Worm (Caenorhabditis elegans): ENCODE data around the gene F47E1.20.

- TF ChIP-seq lin-32 (GFP tag; optimal IDR thresholded peaks at IDR 0.05) (no peak), sptf-1 (tag; optimal IDR thresholded peaks at IDR 0.05) (no peak), ztf-11 (tag; optimal IDR thresholded peaks at IDR 0.05) (no peak), snpc-4 (tag; optimal IDR thresholded peaks at IDR 0.05) (no peak), bed-3 (GFP tag; optimal IDR thresholded peaks at IDR 0.05) (no peak), elt-1 (tag; optimal IDR thresholded peaks at IDR 0.05; ENCODE audit: borderline replicate concordance, insufficient read depth) (no peak), nhr-76 (tag; optimal IDR thresholded peaks at IDR 0.05) (no peak), hlh-1 (tag; optimal IDR thresholded peaks at IDR 0.05) (no peak)
These were observed 33.9 kb downstream of the F47E1.20 start, which contains the start of gene ajm-1 for ce11 chrX:9082646-9083045.
